Worm (Caenorhabditis elegans) whole organism, midembryonic: ENCODE results near the gene Y54F10BM.22.

ENCODE experiments used
- flt-1 ChIP-seq: fragments of 200-800 bp; sonication (Bioruptor generic); IDR thresholded peaks from 2 replicates; pipeline ENCODE4 v1.3.6; 2022; ENCODE audit warnings: missing genetic modification characterization, missing compliant biosample characterization
- med-1 ChIP-seq: sonication (generic microtip); optimal IDR thresholded peaks from 2 replicates; lab custom pipeline; 2017; ENCODE audit warnings: missing genetic modification characterization, mild to moderate bottlenecking, missing compliant biosample characterization, antibody characterized with exemption, missing genetic modification reagents; ENCODE audit not compliant: insufficient read depth
- tab-1 ChIP-seq: fragments of 200-800 bp; sonication (Bioruptor generic); IDR thresholded peaks from 2 replicates; pipeline ENCODE4 v1.3.6; 2022; ENCODE audit warnings: missing genetic modification characterization, missing compliant biosample characterization
- ztf-23 ChIP-seq: fragments of 200-800 bp; sonication (Bioruptor generic); IDR thresholded peaks from 2 replicates; pipeline ENCODE4 v1.3.6; 2022; ENCODE audit warnings: missing genetic modification reagents, missing genetic modification characterization, missing compliant biosample characterization

ce11 chrIII:2283341-2283847 is 2.7 kb downstream of the Y54F10BM.22 start:
- TF ChIP-seq tab-1 (GFP tag; lab: Robert Waterston, UW) (no peak), ztf-23 (GFP tag; lab: Robert Waterston, UW) (no peak), flt-1 (GFP tag; lab: Robert Waterston, UW) (no peak), med-1 (GFP tag; lab: Kevin White, UChicago) (no peak)
